Worm (Caenorhabditis elegans) whole organism, L4 larva: Measurements from ENCODE around the gene C49C8.6.

Source experiments
- R02D3.7 ChIP-seq: fragments of 150-350 bp; sonication (generic microtip); optimal IDR thresholded peaks from 3 replicates; lab custom pipeline; 2014; ENCODE audit warnings: missing biosample characterization, missing genetic modification characterization
- ama-1 ChIP-seq: fragments of 150-350 bp; optimal IDR thresholded peaks from 2 replicates; lab custom pipeline; 2014; ENCODE audit warnings: inconsistent platforms, mixed read lengths
- ceh-82 ChIP-seq: sonication (generic microtip); optimal IDR thresholded peaks from 2 replicates; lab custom pipeline; 2017; ENCODE audit warnings: missing biosample characterization, missing genetic modification characterization
- ctbp-1 ChIP-seq: fragments of 200-800 bp; sonication (Bioruptor generic); IDR thresholded peaks from 2 replicates; pipeline ENCODE4 v1.3.6; 2022; ENCODE audit warnings: missing genetic modification reagents, missing genetic modification characterization, missing compliant biosample characterization
- dve-1 ChIP-seq: sonication (generic microtip); optimal IDR thresholded peaks from 2 replicates; lab custom pipeline; 2017; ENCODE audit warnings: antibody characterized with exemption, mild to moderate bottlenecking, missing genetic modification characterization, missing compliant biosample characterization; ENCODE audit not compliant: insufficient read depth
- fkh-10 ChIP-seq: fragments of 150-350 bp; optimal IDR thresholded peaks from 2 replicates; lab custom pipeline; 2014; ENCODE audit warnings: missing biosample characterization, missing genetic modification reagents, missing genetic modification characterization
- nhr-76 ChIP-seq: fragments of 150-350 bp; optimal IDR thresholded peaks from 2 replicates; lab custom pipeline; 2014; ENCODE audit warnings: missing biosample characterization, missing genetic modification characterization
- pqm-1 ChIP-seq: sonication (generic microtip); optimal IDR thresholded peaks from 2 replicates; lab custom pipeline; 2017; ENCODE audit warnings: missing biosample characterization, missing genetic modification characterization
- skn-1 ChIP-seq: fragments of 150-350 bp; optimal IDR thresholded peaks from 2 replicates; lab custom pipeline; 2014; ENCODE audit warnings: missing biosample characterization, missing genetic modification characterization
- snpc-4 ChIP-seq: fragments of 150-350 bp; optimal IDR thresholded peaks from 2 replicates; lab custom pipeline; 2014; ENCODE audit warnings: missing biosample characterization, missing genetic modification characterization
- unc-39 ChIP-seq: sonication (generic microtip); optimal IDR thresholded peaks from 2 replicates; lab custom pipeline; 2017; ENCODE audit warnings: missing biosample characterization, missing genetic modification characterization

DNA sequence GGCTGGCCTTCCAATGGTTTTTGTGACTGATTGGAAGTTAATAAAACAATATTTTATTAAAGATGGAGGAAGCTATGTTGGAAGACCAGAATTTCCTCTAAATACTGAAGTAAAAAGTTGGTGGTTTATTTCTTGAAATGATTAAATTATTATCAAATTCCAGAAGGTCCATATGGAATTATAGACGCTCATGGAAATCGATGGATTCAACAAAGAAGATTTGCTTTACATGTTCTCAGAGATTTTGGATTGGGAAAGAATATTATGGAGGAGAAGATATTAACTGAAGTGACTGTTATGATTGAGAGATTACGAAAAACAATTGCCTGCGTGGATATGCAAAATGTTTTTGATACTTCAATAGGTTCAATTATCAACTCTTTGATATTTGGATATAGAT, 42.7 kb downstream of the C49C8.6 start:
- TF ChIP-seq ceh-82 (tag; lab: Kevin White, UChicago) (no peak), nhr-76 (tag; lab: Kevin White, UChicago) (no peak), ctbp-1 (GFP tag; lab: Robert Waterston, UW) (no peak), pqm-1 (no peak), unc-39 (tag; lab: Kevin White, UChicago) (no peak), dve-1 (tag; lab: Kevin White, UChicago) (no peak), fkh-10 (GFP tag; lab: Kevin White, UChicago) (no peak), ama-1 (lab: Kevin White, UChicago) (no peak), R02D3.7 (tag; lab: Kevin White, UChicago) (no peak), snpc-4 (tag; lab: Kevin White, UChicago) (no peak), skn-1 (tag; lab: Kevin White, UChicago) (no peak)
